Fruit fly (Drosophila melanogaster) whole organism, larva: ENCODE results near the gene CG15515.
"Not testable (repeated sequence)": the region's sequence is repeated elsewhere in the genome, so short reads cannot be mapped to it uniquely, and the experiment has no call there.

ENCODE experiments used
- noc ChIP-seq: fragments of 200-800 bp; sonication (Bioruptor generic); optimal IDR thresholded peaks from 3 replicates; lab custom pipeline; 2019; ENCODE audit warnings: missing biosample characterization, mild to moderate bottlenecking, missing genetic modification characterization, moderate library complexity

CG15515 gene

DNA sequence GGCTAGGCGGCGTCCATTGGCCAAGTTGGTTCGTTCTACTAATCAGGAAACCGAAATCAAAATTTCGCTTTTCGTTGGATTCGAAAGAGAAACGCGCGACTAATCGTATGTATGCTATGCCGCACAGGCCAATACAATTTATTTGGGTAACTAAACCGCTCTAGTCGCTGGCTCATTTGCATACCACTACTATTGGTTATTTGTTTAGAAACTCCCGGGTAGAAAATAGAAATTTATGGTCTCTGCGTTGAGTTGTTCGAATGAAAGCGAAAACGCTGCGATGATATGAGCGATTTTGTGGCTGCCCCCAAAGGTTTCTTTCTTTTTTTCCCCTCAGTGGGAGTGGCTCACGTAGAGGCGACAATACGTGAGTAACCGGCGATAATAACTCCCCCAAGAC lies 12.2 kb upstream of the CG15515 start:
- no peak for TF ChIP-seq noc (tag; lab: Kevin White, UChicago)

DNA sequence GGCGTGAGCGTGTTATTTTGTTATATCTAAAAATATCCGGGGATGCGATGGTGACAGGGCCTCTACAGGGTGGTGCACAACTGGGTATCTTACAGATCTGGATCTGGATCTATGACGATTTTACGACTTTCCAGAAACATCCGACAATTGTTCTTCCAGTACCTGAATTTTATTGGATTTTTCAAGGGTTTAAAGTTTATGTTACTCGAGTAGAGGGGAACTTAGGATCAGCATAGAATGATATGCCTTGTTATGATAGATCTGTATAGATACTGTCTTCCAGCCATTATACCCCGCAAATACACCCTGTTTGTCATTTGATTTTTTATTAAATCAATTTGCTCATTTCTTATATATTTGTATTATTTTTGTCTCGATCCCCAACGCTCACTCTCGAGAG lies 10.9 kb upstream of the CG15515 start:
- TF ChIP-seq noc (tag; lab: Kevin White, UChicago) = peak; percentile 67

DNA sequence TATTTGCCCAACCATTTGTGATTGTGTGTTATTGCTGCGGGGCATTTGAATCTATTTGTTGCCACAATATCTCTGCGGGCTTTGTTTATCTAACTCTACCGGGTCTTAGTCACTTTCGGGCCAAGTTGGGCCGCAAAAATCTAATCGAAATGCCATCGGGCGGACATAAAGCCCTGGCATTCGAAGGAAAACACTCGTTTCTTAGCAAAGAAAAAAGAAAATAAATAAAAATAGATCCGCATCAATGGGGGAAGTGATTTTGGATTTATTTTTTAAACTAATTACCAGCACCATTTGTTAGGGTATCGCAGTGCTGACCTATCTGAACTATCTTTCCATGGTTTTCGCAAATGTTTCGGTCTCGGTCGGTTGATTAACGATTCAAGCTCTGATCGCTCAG lies 6.7 kb upstream of the CG15515 start:
- peak; percentile 50 for TF ChIP-seq noc (tag; lab: Kevin White, UChicago)

DNA sequence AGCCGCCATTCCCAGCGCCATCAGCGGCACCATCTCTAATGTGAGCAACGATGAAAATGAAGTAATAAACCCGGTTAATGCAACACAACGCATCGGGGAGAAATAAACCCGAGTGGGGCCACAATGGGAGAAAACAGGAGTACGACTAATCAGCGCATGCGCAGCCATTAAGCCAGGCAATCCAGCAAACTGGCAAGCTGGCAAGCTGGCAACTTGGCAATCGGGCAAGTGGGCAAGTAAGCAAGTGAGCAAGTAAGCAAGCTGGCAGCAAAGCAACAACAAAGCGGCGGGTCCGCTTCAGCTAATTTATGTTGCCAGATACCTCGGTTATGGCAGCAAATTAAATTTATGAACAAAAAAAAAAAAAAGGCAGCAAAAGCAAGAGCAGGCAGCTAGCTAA lies 5.6 kb upstream of the CG15515 start:
- TF ChIP-seq noc (tag; lab: Kevin White, UChicago) = no peak

DNA sequence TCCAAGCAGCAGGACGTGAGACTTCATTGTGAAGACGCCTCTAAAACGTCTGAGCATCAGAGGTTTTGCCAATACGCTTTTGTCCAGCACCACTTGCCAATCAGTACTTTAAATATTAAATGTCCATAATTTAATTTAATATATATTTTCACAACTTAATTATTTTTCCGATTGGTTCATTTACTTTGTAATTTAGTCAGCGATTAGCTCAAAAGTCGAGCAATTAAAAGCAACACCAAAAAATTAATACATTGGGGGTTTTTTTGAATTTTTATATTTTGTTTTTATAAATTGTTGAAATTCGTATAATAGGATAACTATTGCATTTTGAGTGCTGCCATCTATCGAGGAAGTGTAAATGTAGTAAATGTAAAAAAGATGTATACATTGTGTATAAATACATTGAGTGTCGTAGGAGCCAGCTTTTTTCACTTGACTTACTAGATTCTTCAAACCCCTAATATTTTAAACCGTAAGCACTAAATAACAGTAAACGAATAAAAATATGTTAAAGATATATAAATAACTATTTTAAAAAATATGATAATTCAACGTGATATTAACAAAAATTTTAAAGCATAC lies 1.4 kb upstream of the CG15515 start, which contains the start of gene CG15517:
Gene CG15517, minus strand, starts transcription at position 51 of the 582 bp plus-strand sequence.
- no peak for TF ChIP-seq noc (tag; lab: Kevin White, UChicago)

DNA sequence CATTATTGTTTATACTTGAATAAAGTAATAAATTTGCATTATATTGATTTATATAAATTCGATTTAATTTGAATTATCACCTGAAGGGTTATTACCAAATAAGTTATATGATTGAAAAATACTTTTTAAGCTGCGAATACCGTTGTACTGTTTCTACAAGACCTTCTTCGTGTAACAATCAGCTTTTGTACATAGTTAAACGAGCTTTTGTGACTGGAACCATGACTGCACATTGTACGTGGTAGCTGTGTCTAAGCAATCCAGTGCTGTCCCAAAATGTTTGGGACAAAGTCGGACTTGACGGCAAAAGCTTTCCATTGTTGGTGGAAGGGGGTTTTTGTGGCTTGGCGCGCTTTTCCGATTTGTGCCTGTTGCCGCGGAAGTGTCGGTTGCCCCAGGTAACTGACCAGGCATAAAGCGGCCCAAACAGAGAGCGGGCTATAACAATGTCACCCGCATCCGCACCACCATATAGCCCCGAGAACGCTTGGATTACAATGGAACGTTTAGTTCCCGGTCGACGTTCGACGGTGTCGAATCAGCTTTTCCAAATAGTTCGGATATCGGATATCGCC lies 2.4 kb downstream of the CG15515 start, which contains the start of gene CG31036:
Gene CG31036, plus strand, starts transcription at position 507 of the 575 bp plus-strand sequence.
- no peak for TF ChIP-seq noc (tag; lab: Kevin White, UChicago)

- TF ChIP-seq noc (tag; lab: Kevin White, UChicago) = no peak
Measured at dm6 chr3R:29914246-29914645, 9.0 kb downstream of the CG15515 start, which contains the start of gene Capa. Capa (minus strand) TSS chr3R:29914346.

DNA sequence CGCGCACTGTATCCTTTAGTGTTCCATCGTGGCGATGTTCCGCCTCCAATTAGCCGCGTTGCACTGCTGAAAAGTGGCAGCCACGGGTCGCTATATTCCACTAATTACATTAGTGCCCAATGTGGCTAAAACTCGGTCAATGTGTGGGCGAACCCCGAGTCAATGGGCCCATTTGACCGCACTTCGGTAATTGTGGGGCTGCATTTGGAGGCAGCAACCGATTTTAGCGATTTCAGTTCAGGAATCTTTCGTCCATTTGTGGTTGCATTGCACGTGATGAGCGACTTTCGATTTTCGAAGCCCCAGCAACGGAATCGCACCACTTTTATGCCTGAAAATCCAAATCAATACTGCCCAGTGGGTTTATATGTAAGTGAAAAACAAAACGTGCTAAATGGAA lies 14.9 kb downstream of the CG15515 start, which contains the start of gene trp:
Gene trp, minus strand, starts transcription at position 101 of the 400 bp plus-strand sequence.
- no peak for TF ChIP-seq noc (tag; lab: Kevin White, UChicago)

DNA sequence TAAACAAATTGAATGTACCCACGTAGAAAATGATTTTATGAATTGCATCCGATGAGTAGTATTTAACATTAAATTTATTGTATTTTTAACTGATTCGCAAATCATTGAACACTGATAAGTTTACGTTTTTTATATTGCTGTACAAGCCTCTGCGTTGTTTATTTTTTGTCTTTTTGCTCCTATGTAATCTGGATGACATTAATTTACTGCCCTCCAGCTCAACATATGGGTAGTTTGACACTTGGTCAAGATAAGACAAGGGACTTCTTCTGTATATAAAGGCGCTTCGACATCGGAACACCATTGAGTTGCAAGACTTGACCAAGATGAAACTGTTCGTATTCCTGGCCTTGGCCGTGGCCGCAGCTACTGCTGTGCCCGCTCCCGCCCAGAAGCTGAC lies 16.7 kb downstream of the CG15515 start, which contains the start of gene Jon99Ciii:
Gene Jon99Ciii, plus strand, starts transcription at position 301 of the 400 bp plus-strand sequence.
- not testable (repeated sequence) for TF ChIP-seq noc (tag; lab: Kevin White, UChicago)

DNA sequence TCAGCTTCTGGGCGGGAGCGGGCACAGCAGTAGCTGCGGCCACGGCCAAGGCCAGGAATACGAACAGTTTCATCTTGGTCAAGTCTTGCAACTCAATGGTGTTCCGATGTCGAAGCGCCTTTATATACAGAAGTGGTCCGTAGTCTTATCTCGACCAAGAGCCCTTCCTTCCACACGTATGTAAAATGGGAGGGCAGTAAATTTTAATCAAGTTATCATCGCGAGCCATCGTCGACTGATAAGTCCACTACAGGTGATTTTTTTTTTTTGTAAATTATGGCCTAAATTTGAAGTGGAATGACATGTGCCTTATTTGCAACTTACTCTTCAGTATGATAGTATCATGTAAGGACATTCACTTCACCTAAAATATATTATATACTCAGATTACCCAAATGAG lies 19.3 kb downstream of the CG15515 start, which contains the start of gene Jon99Cii:
Gene Jon99Cii, minus strand, starts transcription at position 101 of the 400 bp plus-strand sequence.
- TF ChIP-seq noc (tag; lab: Kevin White, UChicago) = peak; percentile 87

DNA sequence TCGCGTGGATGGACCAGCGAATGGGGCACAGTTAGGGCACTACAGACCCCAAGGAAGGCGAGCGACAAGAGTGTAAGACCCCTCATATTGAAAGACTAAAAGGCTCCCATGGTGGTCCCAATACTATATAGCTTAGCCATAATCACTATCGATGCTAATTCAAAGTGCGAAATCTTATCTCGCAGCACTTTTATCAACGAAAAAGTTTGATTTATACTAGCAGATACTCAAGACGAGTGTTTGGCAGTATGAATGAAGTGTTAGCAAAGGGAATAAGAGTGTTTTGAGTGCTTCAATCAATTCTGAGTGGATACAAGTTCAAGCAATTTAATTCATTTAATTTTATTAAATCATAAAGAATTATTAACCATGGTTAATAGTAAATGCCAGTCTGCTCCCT lies 20.8 kb downstream of the CG15515 start, which contains the start of gene Jon99Ci:
Gene Jon99Ci, minus strand, starts transcription at position 101 of the 400 bp plus-strand sequence.
- TF ChIP-seq noc (tag; lab: Kevin White, UChicago) = peak; percentile 42

DNA sequence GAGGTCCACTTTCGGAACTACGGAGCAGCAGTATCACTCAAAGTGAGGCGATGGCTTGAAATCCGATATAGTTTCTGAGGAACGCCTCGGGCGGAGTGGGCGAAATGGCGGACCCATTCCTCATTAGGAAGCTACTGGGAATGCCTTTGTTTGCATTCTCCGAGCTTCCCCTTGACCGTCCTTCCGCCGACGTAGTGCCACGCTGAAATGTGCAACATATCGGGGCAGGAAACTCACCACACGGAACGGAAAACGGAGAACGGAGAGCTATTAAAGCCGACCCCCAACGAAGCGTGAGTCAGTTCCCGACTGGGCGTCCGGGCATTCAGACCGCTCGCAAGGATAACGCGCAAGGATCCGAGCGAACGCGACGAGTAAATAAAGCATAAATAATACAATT lies 21.7 kb downstream of the CG15515 start, which contains the start of gene CG15522:
Gene CG15522, plus strand, starts transcription at position 301 of the 400 bp plus-strand sequence.
- TF ChIP-seq noc (tag; lab: Kevin White, UChicago) = no peak

- no peak for TF ChIP-seq noc (tag; lab: Kevin White, UChicago)
Measured at dm6 chr3R:29930286-29930685, 25.0 kb downstream of the CG15515 start, which contains the start of gene alpha-Man-Ic. alpha-Man-Ic (minus strand) TSS chr3R:29930386.

DNA sequence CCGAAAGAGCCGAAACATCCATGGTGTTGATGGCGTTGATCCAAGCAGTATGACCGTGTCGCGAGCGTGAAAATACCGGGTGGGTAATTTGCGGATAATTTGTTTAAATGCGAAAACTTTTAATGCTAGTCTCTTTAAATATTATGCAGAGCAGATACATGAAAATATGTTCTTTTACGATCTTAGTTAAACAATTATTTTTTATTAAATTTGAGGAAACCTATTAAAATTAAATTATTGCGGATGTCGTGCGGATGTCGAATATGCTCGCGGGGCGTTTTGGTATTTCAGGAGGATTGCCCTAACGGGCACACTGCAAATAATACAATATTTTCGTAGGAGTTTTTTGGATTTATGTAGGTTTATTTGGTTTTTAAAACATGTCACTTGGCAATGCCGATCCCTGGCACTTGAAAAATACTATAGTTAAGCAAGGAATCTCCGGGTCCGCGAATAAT lies 27.8 kb downstream of the CG15515 start, which contains the start of the genes Cog7, CG42557 and CG42558:
Gene Cog7, minus strand, starts transcription at position 51 of the 458 bp plus-strand sequence.
Gene CG42557, plus strand, starts transcription at position 281 of the 458 bp plus-strand sequence.
Gene CG42558, plus strand, starts transcription at position 281 of the 458 bp plus-strand sequence.
- no peak for TF ChIP-seq noc (tag; lab: Kevin White, UChicago)

dm6 chr3R:29935756-29936155 lies 30.5 kb downstream of the CG15515 start, which contains the start of the genes eIF2Balpha and Vps13B:
eIF2Balpha (minus strand) TSS chr3R:29935888.
Vps13B (plus strand) TSS chr3R:29935978.
- no peak for TF ChIP-seq noc (tag; lab: Kevin White, UChicago)
